Worm (Caenorhabditis elegans) whole organism, mixed stage, embryonic: Measurements from ENCODE around the gene luc-7L3.

Experiments used
- ces-1 ChIP-seq: fragments of 150-350 bp; optimal IDR thresholded peaks from 2 replicates; lab custom pipeline; 2014; ENCODE audit warnings: missing biosample characterization, missing genetic modification reagents, missing genetic modification characterization
- drap-1 ChIP-seq: fragments of 200-800 bp; sonication (Bioruptor generic); optimal IDR thresholded peaks from 3 replicates; lab custom pipeline; 2018; ENCODE audit warnings: mild to moderate bottlenecking, missing genetic modification characterization, missing compliant biosample characterization
- elt-3 ChIP-seq: fragments of 150-350 bp; optimal IDR thresholded peaks from 2 replicates; lab custom pipeline; 2014; ENCODE audit warnings: missing biosample characterization, missing genetic modification characterization
- mep-1 ChIP-seq: fragments of 150-350 bp; optimal IDR thresholded peaks from 2 replicates; lab custom pipeline; 2017; ENCODE audit warnings: missing biosample characterization, missing genetic modification reagents, missing genetic modification characterization, inconsistent platforms
- nhr-237 ChIP-seq: fragments of 150-350 bp; optimal IDR thresholded peaks from 2 replicates; lab custom pipeline; 2014; ENCODE audit warnings: missing biosample characterization, missing genetic modification characterization
- nhr-28 ChIP-seq: fragments of 150-350 bp; optimal IDR thresholded peaks from 2 replicates; lab custom pipeline; 2014; ENCODE audit warnings: missing biosample characterization, missing genetic modification characterization
- pha-4 ChIP-seq: fragments of 150-350 bp; optimal IDR thresholded peaks from 2 replicates; lab custom pipeline; 2018; ENCODE audit warnings: missing biosample characterization, missing genetic modification reagents, missing genetic modification characterization
- snpc-4 ChIP-seq: fragments of 150-350 bp; optimal IDR thresholded peaks from 2 replicates; lab custom pipeline; 2014; ENCODE audit warnings: missing biosample characterization, missing genetic modification characterization
- tbx-8 ChIP-seq: fragments of 200-800 bp; sonication (Bioruptor generic); optimal IDR thresholded peaks from 2 replicates; lab custom pipeline; 2018; ENCODE audit warnings: mild to moderate bottlenecking, missing genetic modification characterization, moderate library complexity, missing compliant biosample characterization
- unc-62 ChIP-seq: fragments of 150-350 bp; optimal IDR thresholded peaks from 2 replicates; lab custom pipeline; 2014; ENCODE audit warnings: missing biosample characterization, missing genetic modification reagents, missing genetic modification characterization
- ztf-11 ChIP-seq: fragments of 150-350 bp; optimal IDR thresholded peaks from 2 replicates; lab custom pipeline; 2014; ENCODE audit warnings: missing biosample characterization, missing genetic modification characterization

DNA sequence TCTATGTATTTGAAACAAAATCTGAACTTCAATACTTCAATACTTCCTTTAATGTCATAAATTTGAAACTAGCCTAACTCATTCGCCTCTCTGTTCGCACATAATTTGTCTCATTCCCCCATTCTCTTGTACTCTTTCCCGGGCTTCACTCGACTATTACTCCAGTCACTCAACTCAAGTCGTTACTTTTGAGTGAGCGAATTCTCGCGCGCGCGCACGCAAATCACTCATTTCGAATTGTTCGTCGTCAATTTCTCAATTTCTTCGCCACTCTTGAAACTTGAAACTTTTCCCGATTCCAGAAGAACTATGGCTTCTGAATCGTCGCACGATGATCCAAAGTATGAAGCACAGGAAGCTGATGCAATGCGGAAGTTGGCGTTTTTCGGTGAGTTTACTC, 6.4 kb upstream of the luc-7L3 start, which contains the start of gene col-68:
- TF ChIP-seq snpc-4 (tag; lab: Kevin White, UChicago): no peak
- no peak for TF ChIP-seq unc-62 (GFP tag; lab: Kevin White, UChicago)
- no peak for TF ChIP-seq ztf-11 (tag; lab: Kevin White, UChicago)
- TF ChIP-seq mep-1 (tag; lab: Kevin White, UChicago): no peak
- TF ChIP-seq elt-3 (tag; lab: Kevin White, UChicago): no peak
- TF ChIP-seq tbx-8 (GFP tag; lab: Kevin White, UChicago): no peak
- TF ChIP-seq ces-1 (GFP tag; lab: Kevin White, UChicago): no peak
- no peak for TF ChIP-seq nhr-28 (tag; lab: Kevin White, UChicago)
- no peak for TF ChIP-seq nhr-237 (tag; lab: Kevin White, UChicago)
- TF ChIP-seq drap-1 (GFP tag; lab: Kevin White, UChicago): no peak
- no peak for TF ChIP-seq pha-4 (tag; lab: Kevin White, UChicago)
